Fruit fly (Drosophila melanogaster): ENCODE results near the gene CG10341.

The CG10341 gene

DNA sequence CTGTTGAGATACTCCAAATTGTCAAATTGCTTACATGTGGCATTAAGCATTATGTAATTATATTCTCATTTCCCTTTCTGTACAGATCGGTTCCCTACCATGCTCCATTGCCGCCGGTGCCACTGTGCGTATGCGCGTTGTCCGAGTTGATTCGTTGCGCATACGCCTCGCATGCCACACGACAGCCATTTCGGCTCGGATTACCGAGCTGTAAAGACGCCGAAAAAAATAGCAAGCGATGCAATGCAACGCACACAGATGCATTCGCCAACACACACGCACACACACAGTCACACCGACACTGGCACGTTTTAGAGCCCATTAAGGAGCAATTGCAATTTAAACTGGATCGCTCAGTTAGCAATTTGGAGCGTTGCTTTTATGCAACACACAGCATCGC lies 46.9 kb downstream of the CG10341 start:
- no peak for TF ChIP-seq Eip78C (GFP tag)
- no peak for TF ChIP-seq dsx (GFP tag; optimal IDR thresholded peaks at IDR 0.05; ENCODE audit: poor library complexity, severe bottlenecking)
- no peak for TF ChIP-seq Sox15 (GFP tag; optimal IDR thresholded peaks at IDR 0.05)
- TF ChIP-seq CG3919 (GFP tag; optimal IDR thresholded peaks at IDR 0.05) = no peak
- no peak for TF ChIP-seq CG11902 (GFP tag; optimal IDR thresholded peaks at IDR 0.05)

DNA sequence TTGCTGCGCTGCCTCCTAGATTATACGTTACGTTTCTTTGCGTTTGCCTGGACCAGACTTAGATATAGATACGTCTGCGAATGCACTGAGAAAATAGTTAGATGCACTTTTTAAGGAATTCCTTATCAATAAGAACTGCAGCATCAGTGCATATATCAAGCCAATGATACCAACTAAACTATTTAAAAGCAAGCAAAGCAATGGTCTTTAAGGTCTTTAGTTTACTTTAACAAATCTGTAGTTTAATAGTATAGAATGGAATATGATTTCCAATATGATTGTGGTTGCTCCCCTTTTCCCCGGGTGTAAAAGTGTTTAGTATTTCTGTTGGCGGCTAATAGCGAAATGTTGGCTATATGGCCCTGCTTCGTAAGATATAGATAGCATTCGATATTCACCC lies 48.2 kb downstream of the CG10341 start:
- TF ChIP-seq Hr4 (GFP tag; optimal IDR thresholded peaks at IDR 0.05) = peak; percentile 38
- peak; percentile 65 for TF ChIP-seq CG6276 (GFP tag; optimal IDR thresholded peaks at IDR 0.05)
- TF ChIP-seq OdsH (GFP tag; optimal IDR thresholded peaks at IDR 0.05) = peak; percentile 8
- TF ChIP-seq Lpt (GFP tag; optimal IDR thresholded peaks at IDR 0.05) = no peak
- TF ChIP-seq Eip75B (GFP tag; optimal IDR thresholded peaks at IDR 0.05) = no peak
- peak; percentile 33 for TF ChIP-seq Eip78C (GFP tag)
- peak; percentile 15 for TF ChIP-seq CG4318 (GFP tag; optimal IDR thresholded peaks at IDR 0.05)
- TF ChIP-seq dac (GFP tag; optimal IDR thresholded peaks at IDR 0.05) = no peak
- no peak for TF ChIP-seq fkh (GFP tag; optimal IDR thresholded peaks at IDR 0.05)
- no peak for TF ChIP-seq CG11902 (GFP tag; optimal IDR thresholded peaks at IDR 0.05)
- no peak for TF ChIP-seq Smox (GFP tag; optimal IDR thresholded peaks at IDR 0.05)
- peak; percentile 20 for TF ChIP-seq achi (GFP tag; optimal IDR thresholded peaks at IDR 0.05)
- TF ChIP-seq Sox14 (GFP tag; optimal IDR thresholded peaks at IDR 0.05) = no peak
- TF ChIP-seq cyc (GFP tag; optimal IDR thresholded peaks at IDR 0.05) = no peak
- TF ChIP-seq CG3919 (GFP tag; optimal IDR thresholded peaks at IDR 0.05) = peak; percentile 14
- no peak for TF ChIP-seq CG31627 (GFP tag; optimal IDR thresholded peaks at IDR 0.05)
- peak; percentile 2 for TF ChIP-seq net (GFP tag; optimal IDR thresholded peaks at IDR 0.05)
- no peak for TF ChIP-seq CG8632 (GFP tag; optimal IDR thresholded peaks at IDR 0.05)
- TF ChIP-seq CG3032 (tag; optimal IDR thresholded peaks at IDR 0.05) = no peak
- peak; percentile 49 for TF ChIP-seq CG8119 (GFP tag; IDR thresholded peaks at IDR 0.05)
- peak; percentile 65 for TF ChIP-seq CG32006 (GFP tag; optimal IDR thresholded peaks at IDR 0.05)
- no peak for TF ChIP-seq CG6854 (GFP tag; optimal IDR thresholded peaks at IDR 0.05)
- no peak for TF ChIP-seq topi (GFP tag; optimal IDR thresholded peaks at IDR 0.05)
- TF ChIP-seq CG6163 (GFP tag; IDR thresholded peaks at IDR 0.05) = peak; percentile 45; the same call in 2 of the 3 replicates
- peak; percentile 46 for TF ChIP-seq CG15336 (GFP tag; IDR thresholded peaks at IDR 0.05)
- TF ChIP-seq eg (GFP tag; IDR thresholded peaks at IDR 0.05) = peak; percentile 55; the same call in 1 of the 3 replicates

All from whole organism, prepupa.